Fruit fly (Drosophila melanogaster) Kc167 (cell line): ENCODE data around the gene CG12084.

Experiments used
- Sin3A ChIP-seq: fragments of >200 bp; optimal IDR thresholded peaks from 2 replicates; lab custom pipeline; 2018; ENCODE audit warnings: missing external identifiers

The CG12084 gene

DNA sequence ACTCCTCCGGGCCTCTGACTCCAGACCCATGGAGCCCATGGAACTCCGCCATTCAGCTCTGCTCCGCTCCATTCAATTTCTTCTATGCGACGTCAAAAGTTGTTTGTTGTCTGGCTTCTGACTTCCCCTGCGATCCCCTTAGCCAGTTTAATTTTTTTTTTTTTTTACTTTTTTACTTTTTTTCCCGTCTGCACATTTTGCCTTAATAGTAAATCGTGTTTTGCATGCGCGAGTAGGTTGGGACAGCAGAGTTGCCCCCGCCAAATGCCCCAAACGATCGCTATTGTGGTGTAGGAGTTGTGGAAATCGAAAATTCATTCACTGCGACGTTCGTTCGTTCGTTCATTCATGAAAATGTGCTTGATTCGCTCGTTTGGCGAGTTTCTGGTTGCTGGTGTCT, 55.4 kb downstream of the CG12084 start:
- TF ChIP-seq Sin3A (lab: Kevin White, UChicago) = no peak
